Worm (Caenorhabditis elegans): Measurements from ENCODE around the gene F44F4.10.

F44F4.10 gene

ce11 chrII:10880625-10881024 is 36.4 kb downstream of the F44F4.10 start, which contains the start of gene lurp-1:
lurp-1 (plus strand) TSS chrII:10880925.
- TF ChIP-seq elt-3 (tag; optimal IDR thresholded peaks at IDR 0.05) (no peak), lin-39 (tag; optimal IDR thresholded peaks at IDR 0.05) (no peak), fos-1 (tag; optimal IDR thresholded peaks at IDR 0.05) (no peak), nhr-10 (tag; optimal IDR thresholded peaks at IDR 0.05) (no peak), ceh-82 (tag; optimal IDR thresholded peaks at IDR 0.05) (no peak), snpc-4 (tag; optimal IDR thresholded peaks at IDR 0.05) (no peak), unc-62 (GFP tag; optimal IDR thresholded peaks at IDR 0.05) (no peak), ztf-4 (tag; optimal IDR thresholded peaks at IDR 0.05) (no peak), ZK546.5 (tag; optimal IDR thresholded peaks at IDR 0.05) (no peak), sma-3 (GFP tag; optimal IDR thresholded peaks at IDR 0.05) (no peak), mdl-1 (tag; optimal IDR thresholded peaks at IDR 0.05) (no peak), R02D3.7 (tag; optimal IDR thresholded peaks at IDR 0.05) (no peak), nhr-11 (tag; optimal IDR thresholded peaks at IDR 0.05) (no peak), ztf-1 (GFP tag; conservative IDR thresholded peaks at IDR 0.05) (no peak), dmd-4 (tag; optimal IDR thresholded peaks at IDR 0.05) (no peak)

ce11 chrII:10873631-10874030 is 43.4 kb downstream of the F44F4.10 start, which contains the start of gene orc-2:
orc-2 (plus strand) TSS chrII:10873931.
- TF ChIP-seq sma-9 (GFP tag; optimal IDR thresholded peaks at IDR 0.05): no peak
- TF ChIP-seq sma-9 (tag; optimal IDR thresholded peaks at IDR 0.05): no peak
- no peak for TF ChIP-seq nhr-21 (tag; optimal IDR thresholded peaks at IDR 0.05)
- TF ChIP-seq nhr-6 (tag; optimal IDR thresholded peaks at IDR 0.05): no peak
- TF ChIP-seq ztf-1 (GFP tag; conservative IDR thresholded peaks at IDR 0.05): no peak
- no peak for TF ChIP-seq crh-2 (tag; optimal IDR thresholded peaks at IDR 0.05)
- TF ChIP-seq aly-2 (tag; optimal IDR thresholded peaks at IDR 0.05): no peak
- TF ChIP-seq gmeb-1 (tag; optimal IDR thresholded peaks at IDR 0.05): no peak
- no peak for TF ChIP-seq nhr-12 (tag; optimal IDR thresholded peaks at IDR 0.05)
- no peak for TF ChIP-seq elt-3 (tag; optimal IDR thresholded peaks at IDR 0.05)
- no peak for TF ChIP-seq lsy-2 (tag; optimal IDR thresholded peaks at IDR 0.05)
- no peak for TF ChIP-seq nhr-11 (tag; optimal IDR thresholded peaks at IDR 0.05)
- TF ChIP-seq skn-1 (tag; optimal IDR thresholded peaks at IDR 0.05): no peak
- TF ChIP-seq alr-1 (tag; optimal IDR thresholded peaks at IDR 0.05): no peak

DNA sequence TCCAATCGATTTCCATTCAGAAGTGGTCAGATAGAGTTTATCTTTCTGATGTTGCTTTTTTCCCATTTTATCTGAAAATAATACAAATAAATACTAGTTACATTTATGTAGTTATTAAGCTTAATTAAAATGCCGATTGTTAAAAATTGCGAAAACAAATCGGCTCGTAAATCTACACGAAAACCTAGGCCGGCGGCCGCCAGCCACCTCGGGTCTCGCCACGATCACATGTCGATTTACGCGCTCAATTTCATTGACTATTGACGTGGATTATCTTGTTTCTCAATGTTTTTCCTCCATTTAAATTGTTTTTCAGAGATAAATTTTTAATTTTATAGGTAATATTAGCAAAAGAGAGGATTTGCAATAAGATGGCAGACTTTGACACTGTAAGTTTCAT is 44.5 kb downstream of the F44F4.10 start, which contains the start of the genes cyn-4 and copz-1:
cyn-4 (minus strand) TSS at position 71 of the 400 bp plus-strand sequence.
copz-1 (plus strand) TSS at position 339 of the 400 bp plus-strand sequence.
- TF ChIP-seq lin-39 (tag; optimal IDR thresholded peaks at IDR 0.05) (no peak), aly-2 (tag; optimal IDR thresholded peaks at IDR 0.05) (no peak), crh-2 (tag; optimal IDR thresholded peaks at IDR 0.05) (peak; percentile 92), sma-3 (GFP tag; optimal IDR thresholded peaks at IDR 0.05) (peak; percentile 86), alr-1 (tag; optimal IDR thresholded peaks at IDR 0.05) (no peak), R02D3.7 (tag; optimal IDR thresholded peaks at IDR 0.05) (peak; percentile 94), nhr-11 (tag; optimal IDR thresholded peaks at IDR 0.05) (no peak), sem-4 (tag; optimal IDR thresholded peaks at IDR 0.05) (peak; percentile 58), unc-55 (GFP tag; optimal IDR thresholded peaks at IDR 0.05) (peak; percentile 90), egl-27 (tag; optimal IDR thresholded peaks at IDR 0.05) (no peak), ceh-16 (tag; optimal IDR thresholded peaks at IDR 0.05) (peak; percentile 57), nhr-25 (tag; optimal IDR thresholded peaks at IDR 0.05) (peak; percentile 72), ztf-1 (GFP tag; conservative IDR thresholded peaks at IDR 0.05) (no peak), unc-62 (GFP tag; optimal IDR thresholded peaks at IDR 0.05) (no peak), nhr-21 (tag; optimal IDR thresholded peaks at IDR 0.05) (peak; percentile 60), nhr-129 (tag; optimal IDR thresholded peaks at IDR 0.05) (peak; percentile 48), mdl-1 (tag; optimal IDR thresholded peaks at IDR 0.05) (no peak), nhr-12 (tag; optimal IDR thresholded peaks at IDR 0.05) (no peak), sma-9 (GFP tag; optimal IDR thresholded peaks at IDR 0.05) (peak; percentile 87), sma-9 (tag; optimal IDR thresholded peaks at IDR 0.05) (no peak), peb-1 (tag; optimal IDR thresholded peaks at IDR 0.05) (no peak), unc-39 (tag; optimal IDR thresholded peaks at IDR 0.05) (no peak), ztf-4 (tag; optimal IDR thresholded peaks at IDR 0.05) (peak; percentile 44), nhr-10 (tag; optimal IDR thresholded peaks at IDR 0.05) (no peak), dmd-4 (tag; optimal IDR thresholded peaks at IDR 0.05) (no peak), ztf-11 (tag; optimal IDR thresholded peaks at IDR 0.05) (no peak), ama-1 (optimal IDR thresholded peaks at IDR 0.05) (no peak), elt-3 (tag; optimal IDR thresholded peaks at IDR 0.05) (no peak), Y55F3AM.14 (GFP tag; optimal IDR thresholded peaks at IDR 0.05) (no peak), snpc-4 (tag; optimal IDR thresholded peaks at IDR 0.05) (peak; percentile 11), elt-1 (tag; optimal IDR thresholded peaks at IDR 0.05) (no peak), blmp-1 (tag; optimal IDR thresholded peaks at IDR 0.05; ENCODE audit: insufficient read depth) (no peak), nhr-237 (tag; optimal IDR thresholded peaks at IDR 0.05) (no peak), fos-1 (tag; optimal IDR thresholded peaks at IDR 0.05) (peak; percentile 53), nhr-23 (tag; optimal IDR thresholded peaks at IDR 0.05) (no peak), F13H6.1 (tag; optimal IDR thresholded peaks at IDR 0.05) (peak; percentile 79), lin-13 (GFP tag; optimal IDR thresholded peaks at IDR 0.05) (peak; percentile 78), ceh-82 (tag; optimal IDR thresholded peaks at IDR 0.05) (peak; percentile 22), mab-5 (tag; optimal IDR thresholded peaks at IDR 0.05) (peak; percentile 42), mbf-1 (tag; optimal IDR thresholded peaks at IDR 0.05) (no peak), nhr-77 (tag; optimal IDR thresholded peaks at IDR 0.05) (no peak), gmeb-1 (tag; optimal IDR thresholded peaks at IDR 0.05) (peak; percentile 74), C34F6.9 (tag; optimal IDR thresholded peaks at IDR 0.05) (peak; percentile 88), zag-1 (tag; optimal IDR thresholded peaks at IDR 0.05) (no peak)
